Fruit fly (Drosophila melanogaster) whole organism, embryonic: ENCODE data around the gene Zn72D.

ENCODE experiments used
- ATbp ChIP-seq: fragments of 200-800 bp; sonication (Bioruptor generic); optimal IDR thresholded peaks from 2 replicates; lab custom pipeline; 2017; ENCODE audit warnings: missing biosample characterization, mild to moderate bottlenecking, missing genetic modification characterization, missing genetic modification reagents
- Ada2b ChIP-seq: fragments of 200-800 bp; sonication (Bioruptor generic); IDR thresholded peaks from 2 replicates; pipeline ENCODE4 v1.3.6; 2022; ENCODE audit warnings: missing biosample characterization, missing genetic modification characterization
- B-H1 ChIP-seq: fragments of 200-800 bp; sonication (Bioruptor generic); IDR thresholded peaks from 3 replicates; pipeline ENCODE4 v1.3.6; 2022; ENCODE audit warnings: missing biosample characterization, missing genetic modification characterization
- CG10366 ChIP-seq: fragments of 200-800 bp; sonication (Bioruptor generic); IDR thresholded peaks from 2 replicates; pipeline ENCODE4 v1.3.6; 2022; ENCODE audit warnings: missing biosample characterization, missing genetic modification characterization
- CG10654 ChIP-seq: fragments of 200-800 bp; sonication (Bioruptor generic); optimal IDR thresholded peaks from 2 replicates; lab custom pipeline; 2016; ENCODE audit warnings: missing biosample characterization, missing genetic modification characterization
- CG10979 ChIP-seq: fragments of 200-800 bp; sonication (Bioruptor generic); optimal IDR thresholded peaks from 2 replicates; lab custom pipeline; 2018; ENCODE audit warnings: missing biosample characterization, mild to moderate bottlenecking, missing genetic modification characterization, moderate library complexity
- CG12236 ChIP-seq: fragments of 200-800 bp; sonication (Bioruptor generic); optimal IDR thresholded peaks from 2 replicates; lab custom pipeline; 2016; ENCODE audit warnings: missing biosample characterization, missing genetic modification characterization
- CG15073 ChIP-seq: fragments of 200-800 bp; sonication (Bioruptor generic); optimal IDR thresholded peaks from 2 replicates; lab custom pipeline; 2016; ENCODE audit warnings: missing biosample characterization, missing genetic modification characterization
- CG1647 ChIP-seq: fragments of 200-800 bp; sonication (Bioruptor generic); optimal IDR thresholded peaks from 3 replicates; lab custom pipeline; 2016; ENCODE audit warnings: missing biosample characterization, missing genetic modification characterization
- CG31365 ChIP-seq: fragments of 200-800 bp; sonication (Bioruptor generic); optimal IDR thresholded peaks from 2 replicates; lab custom pipeline; 2018; ENCODE audit warnings: missing biosample characterization, mild to moderate bottlenecking, missing genetic modification characterization
- CG31388 ChIP-seq: fragments of 200-800 bp; sonication (Bioruptor generic); optimal IDR thresholded peaks from 2 replicates; lab custom pipeline; 2016; ENCODE audit warnings: missing biosample characterization, missing genetic modification characterization
- CG33213 ChIP-seq: fragments of 200-800 bp; sonication (Bioruptor generic); optimal IDR thresholded peaks from 3 replicates; lab custom pipeline; 2016; ENCODE audit warnings: missing biosample characterization, missing genetic modification characterization
- CG42726 ChIP-seq: fragments of 200-800 bp; sonication (Bioruptor generic); IDR thresholded peaks from 2 replicates; pipeline ENCODE4 v1.3.6; 2022; ENCODE audit warnings: missing biosample characterization, missing genetic modification characterization; ENCODE audit not compliant: partially characterized antibody
- CG43689 ChIP-seq: fragments of 200-800 bp; sonication (Bioruptor generic); IDR thresholded peaks from 2 replicates; pipeline ENCODE4 v1.3.6; 2022; ENCODE audit warnings: missing biosample characterization, missing genetic modification characterization
- CG4404 ChIP-seq: fragments of 200-800 bp; sonication (Bioruptor generic); IDR thresholded peaks from 2 replicates; pipeline ENCODE4 v1.3.6; 2022; ENCODE audit warnings: missing biosample characterization, missing genetic modification characterization
- CG4424 ChIP-seq: fragments of 200-800 bp; sonication (Bioruptor generic); optimal IDR thresholded peaks from 3 replicates; lab custom pipeline; 2016; ENCODE audit warnings: missing biosample characterization, missing genetic modification characterization
- CG4820 ChIP-seq: fragments of 200-800 bp; sonication (Bioruptor generic); optimal IDR thresholded peaks from 3 replicates; lab custom pipeline; 2016; ENCODE audit warnings: missing biosample characterization, missing genetic modification characterization
- CG6175 ChIP-seq: fragments of 200-800 bp; sonication (Bioruptor generic); IDR thresholded peaks from 3 replicates; pipeline ENCODE4 v1.3.6; 2022; ENCODE audit warnings: missing biosample characterization, missing genetic modification characterization
- CG6765 ChIP-seq: fragments of 200-800 bp; sonication (Bioruptor generic); optimal IDR thresholded peaks from 3 replicates; lab custom pipeline; 2017; ENCODE audit warnings: missing biosample characterization, mild to moderate bottlenecking, missing genetic modification characterization
- CG8089 ChIP-seq: fragments of 200-800 bp; sonication (Bioruptor generic); optimal IDR thresholded peaks from 3 replicates; lab custom pipeline; 2016; ENCODE audit warnings: missing biosample characterization, missing genetic modification characterization
- CG9609 ChIP-seq: fragments of 200-800 bp; sonication (Bioruptor generic); optimal IDR thresholded peaks from 3 replicates; lab custom pipeline; 2016; ENCODE audit warnings: missing biosample characterization, missing genetic modification characterization
- CG9876 ChIP-seq: fragments of 200-800 bp; sonication (Bioruptor generic); optimal IDR thresholded peaks from 2 replicates; lab custom pipeline; 2016; ENCODE audit warnings: missing biosample characterization, missing genetic modification characterization
- CG9932 ChIP-seq: fragments of 200-800 bp; sonication (Bioruptor generic); IDR thresholded peaks from 2 replicates; pipeline ENCODE4 v1.3.6; 2022; ENCODE audit warnings: missing biosample characterization, missing genetic modification characterization
- CkIIα-i1 ChIP-seq: fragments of 200-800 bp; sonication (Bioruptor generic); IDR thresholded peaks from 2 replicates; pipeline ENCODE4 v1.3.6; 2022; ENCODE audit warnings: missing biosample characterization, missing genetic modification characterization
- CrebB ChIP-seq: fragments of 200-800 bp; sonication (Bioruptor generic); optimal IDR thresholded peaks from 3 replicates; lab custom pipeline; 2018; ENCODE audit warnings: missing biosample characterization, mild to moderate bottlenecking, missing genetic modification characterization
- Dfd ChIP-seq, 2 experiments: fragments of >200 bp; optimal IDR thresholded peaks; 2 replicates each; lab custom pipeline; 2017; ENCODE audit warnings: missing biosample characterization in 2 of 2, missing genetic modification characterization in 2 of 2
- H2.0 ChIP-seq: fragments of 200-800 bp; sonication (Bioruptor generic); IDR thresholded peaks from 2 replicates; pipeline ENCODE4 v1.3.6; 2022; ENCODE audit warnings: missing biosample characterization, missing genetic modification characterization
- HLH4C ChIP-seq: fragments of 200-800 bp; sonication (Bioruptor generic); IDR thresholded peaks from 3 replicates; pipeline ENCODE4 v1.3.6; 2022; ENCODE audit warnings: missing biosample characterization, missing genetic modification characterization; ENCODE audit not compliant: partially characterized antibody
- Hand ChIP-seq: fragments of 200-800 bp; sonication (Bioruptor generic); optimal IDR thresholded peaks from 2 replicates; lab custom pipeline; 2017; ENCODE audit warnings: mild to moderate bottlenecking, missing biosample characterization, missing genetic modification reagents, missing genetic modification characterization
- MBD-R2 ChIP-seq: fragments of 200-800 bp; sonication (Bioruptor generic); IDR thresholded peaks from 2 replicates; pipeline ENCODE4 v1.3.6; 2022; ENCODE audit warnings: missing biosample characterization, missing genetic modification characterization
- NC2β ChIP-seq: fragments of 200-800 bp; sonication (Bioruptor generic); optimal IDR thresholded peaks from 2 replicates; lab custom pipeline; 2016; ENCODE audit warnings: missing biosample characterization, missing genetic modification characterization
- NFAT ChIP-seq: fragments of 200-800 bp; sonication (Bioruptor generic); IDR thresholded peaks from 2 replicates; pipeline ENCODE4 v1.3.6; 2022; ENCODE audit warnings: missing biosample characterization, missing genetic modification characterization
- Nf-YB ChIP-seq: fragments of 200-800 bp; sonication (Bioruptor generic); optimal IDR thresholded peaks from 3 replicates; lab custom pipeline; 2019; ENCODE audit warnings: missing biosample characterization, mild to moderate bottlenecking, missing genetic modification characterization, moderate library complexity
- Oli ChIP-seq: fragments of 200-800 bp; sonication (Bioruptor generic); optimal IDR thresholded peaks from 2 replicates; lab custom pipeline; 2018; ENCODE audit warnings: missing biosample characterization, mild to moderate bottlenecking, missing genetic modification characterization, moderate library complexity
- Rx ChIP-seq: fragments of 200-800 bp; sonication (Bioruptor generic); IDR thresholded peaks from 2 replicates; pipeline ENCODE4 v1.3.6; 2022; ENCODE audit warnings: missing biosample characterization, missing genetic modification characterization
- cato ChIP-seq: fragments of 200-800 bp; sonication (Bioruptor generic); optimal IDR thresholded peaks from 2 replicates; lab custom pipeline; 2016; ENCODE audit warnings: missing biosample characterization, missing genetic modification characterization, borderline replicate concordance
- cg ChIP-seq: fragments of 200-800 bp; sonication (Bioruptor generic); optimal IDR thresholded peaks from 3 replicates; lab custom pipeline; 2019; ENCODE audit warnings: missing biosample characterization, mild to moderate bottlenecking, missing genetic modification characterization, moderate library complexity
- dimm ChIP-seq: fragments of 200-800 bp; sonication (Bioruptor generic); IDR thresholded peaks from 2 replicates; pipeline ENCODE4 v1.3.6; 2022; ENCODE audit warnings: missing biosample characterization, missing genetic modification characterization
- dm ChIP-seq: fragments of 200-800 bp; sonication (Bioruptor generic); optimal IDR thresholded peaks from 3 replicates; lab custom pipeline; 2016; ENCODE audit warnings: missing biosample characterization, missing genetic modification characterization
- dpn ChIP-seq, 2 experiments: fragments of 200-800 bp; sonication (Bioruptor generic); optimal IDR thresholded peaks; 3 replicates each; lab custom pipeline; 2016; ENCODE audit warnings: missing biosample characterization in 2 of 2, missing genetic modification characterization in 2 of 2
- emc ChIP-seq: fragments of 200-800 bp; sonication (Bioruptor generic); optimal IDR thresholded peaks from 2 replicates; lab custom pipeline; 2016; ENCODE audit warnings: missing biosample characterization, missing genetic modification characterization
- fd102C ChIP-seq: fragments of 200-800 bp; sonication (Bioruptor generic); optimal IDR thresholded peaks from 2 replicates; lab custom pipeline; 2018; ENCODE audit warnings: missing biosample characterization, mild to moderate bottlenecking, missing genetic modification characterization, moderate library complexity
- gce ChIP-seq: fragments of 200-800 bp; sonication (Bioruptor generic); IDR thresholded peaks from 3 replicates; pipeline ENCODE4 v1.3.6; 2022; ENCODE audit warnings: missing biosample characterization, missing genetic modification characterization
- gsb ChIP-seq: fragments of 200-800 bp; sonication (Bioruptor generic); IDR thresholded peaks from 2 replicates; pipeline ENCODE4 v1.3.6; 2022; ENCODE audit warnings: missing biosample characterization, missing genetic modification characterization
- h ChIP-seq: fragments of >200 bp; optimal IDR thresholded peaks from 2 replicates; lab custom pipeline; 2017
- pan ChIP-seq, 4 experiments: fragments of >200 bp in 3 of 4; fragments of 200-800 bp in 1 of 4; sonication (Bioruptor generic) in 1 of 4; optimal IDR thresholded peaks in 3 of 4; IDR thresholded peaks in 1 of 4; 2 replicates each; pipeline versions ENCODE4 v1.3.6 to Lab custom; 2017 to 2022; ENCODE audit warnings: missing biosample characterization in 2 of 4, missing genetic modification characterization in 2 of 4, mixed read lengths in 1 of 4
- sd ChIP-seq: fragments of 200-800 bp; sonication (Bioruptor generic); optimal IDR thresholded peaks from 3 replicates; lab custom pipeline; 2018; ENCODE audit warnings: missing biosample characterization, mild to moderate bottlenecking, missing genetic modification characterization, moderate library complexity
- slou ChIP-seq: fragments of 200-800 bp; sonication (Bioruptor generic); optimal IDR thresholded peaks from 3 replicates; lab custom pipeline; 2016; ENCODE audit warnings: missing biosample characterization, missing genetic modification characterization
- trem ChIP-seq: fragments of 200-800 bp; optimal IDR thresholded peaks from 3 replicates; lab custom pipeline; 2019; ENCODE audit warnings: missing biosample characterization, mild to moderate bottlenecking, missing genetic modification characterization, moderate library complexity
- zfh2 ChIP-seq: fragments of 200-800 bp; sonication (Bioruptor generic); optimal IDR thresholded peaks from 2 replicates; lab custom pipeline; 2016; ENCODE audit warnings: missing biosample characterization, missing genetic modification characterization

Zn72D gene

DNA sequence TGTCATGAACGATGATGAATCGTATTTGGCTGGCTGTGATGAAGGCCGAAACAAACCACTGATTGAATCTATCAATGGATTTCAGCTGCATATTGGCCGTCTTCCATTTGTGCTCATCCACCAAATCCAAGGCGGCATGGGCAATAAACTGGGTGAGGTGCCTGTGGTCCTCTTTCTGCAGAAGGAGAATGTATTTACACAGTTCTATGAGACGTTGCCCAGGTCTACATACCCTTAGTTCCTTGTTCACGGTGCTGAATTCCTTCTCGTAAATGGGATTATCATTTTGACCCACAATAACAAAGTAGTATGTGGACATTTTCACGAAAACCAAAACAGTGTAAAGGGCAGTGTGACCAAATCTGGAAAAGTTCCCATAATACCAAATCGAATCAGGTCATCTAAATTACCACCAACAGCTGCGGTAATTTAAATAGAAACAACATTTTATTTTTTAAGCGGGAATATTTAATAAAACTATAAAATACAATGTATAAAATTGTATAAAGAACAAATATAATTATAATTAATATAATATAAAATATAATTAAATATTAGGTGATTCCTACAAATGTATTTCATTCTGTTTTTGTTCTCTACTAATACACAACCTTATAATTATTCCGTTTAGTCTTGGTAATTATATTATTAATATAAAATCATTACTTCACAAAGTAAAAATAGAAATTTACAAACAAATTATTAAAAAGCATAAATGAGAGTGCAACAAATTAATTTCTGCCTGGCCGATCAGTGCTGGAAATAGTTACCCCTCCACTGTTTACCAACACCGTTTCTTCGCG lies 19.0 kb upstream of the Zn72D start, which contains the start of the genes Trs20 and elg1 (continued):
- TF ChIP-seq Nf-YB (GFP tag; lab: Kevin White, UChicago) (peak; percentile 54), CG15073 (GFP tag; lab: Kevin White, UChicago) (no peak), ATbp (GFP tag; lab: Kevin White, UChicago) (no peak), MBD-R2 (GFP tag; lab: Robert Waterston, UW) (peak; percentile 66), CG8089 (GFP tag; lab: Kevin White, UChicago) (no peak), CG9609 (GFP tag; lab: Kevin White, UChicago) (no peak), CG6765 (GFP tag; lab: Kevin White, UChicago) (peak; percentile 27), NFAT (GFP tag; lab: Robert Waterston, UW) (peak; percentile 48; the same call in 1 of the 2 replicates), zfh2 (GFP tag; lab: Kevin White, UChicago) (peak; percentile 10), CG4424 (peak; percentile 43), Hand (GFP tag; lab: Kevin White, UChicago) (peak; percentile 11), emc (GFP tag; lab: Kevin White, UChicago) (no peak), CG42726 (GFP tag; lab: Robert Waterston, UW) (no peak), Ada2b (GFP tag; lab: Robert Waterston, UW) (no peak), CG10366 (GFP tag; lab: Robert Waterston, UW) (no peak; the same call in 1 of the 2 replicates), CG31388 (GFP tag; lab: Kevin White, UChicago) (no peak), CG9932 (GFP tag; lab: Robert Waterston, UW) (peak; percentile 62), CG6175 (GFP tag; lab: Robert Waterston, UW) (no peak), CG43689 (GFP tag; lab: Robert Waterston, UW) (no peak), cato (GFP tag; lab: Kevin White, UChicago) (peak; percentile 15), slou (GFP tag; lab: Kevin White, UChicago) (no peak), dimm (GFP tag; lab: Robert Waterston, UW) (no peak), gsb (GFP tag; lab: Robert Waterston, UW) (no peak), fd102C (GFP tag; lab: Kevin White, UChicago) (no peak), h (lab: Kevin White, UChicago) (no peak), Dfd (GFP tag; optimal IDR thresholded peaks at IDR 0.05; lab: Kevin White, UChicago) (no peak), CG9876 (GFP tag; lab: Kevin White, UChicago) (no peak), cg (GFP tag; lab: Kevin White, UChicago) (no peak), pan (optimal IDR thresholded peaks at IDR 0.05; lab: Kevin White, UChicago) (no peak), pan (GFP tag; optimal IDR thresholded peaks at IDR 0.05 in 1 of 2, IDR thresholded peaks at IDR 0.05 in 1 of 2) (peak in 1 of 2 experiments; percentile 11), CG12236 (GFP tag; lab: Kevin White, UChicago) (no peak), Oli (tag; lab: Kevin White, UChicago) (peak; percentile 53), CG4404 (GFP tag; lab: Robert Waterston, UW) (0 out of 2 replicates have a peak, but pooled peaks have one; percentile 27), B-H1 (GFP tag; lab: Robert Waterston, UW) (no peak), trem (tag; lab: Kevin White, UChicago) (peak; percentile 56), CkIIα-i1 (GFP tag; lab: Robert Waterston, UW) (no peak), CG10654 (GFP tag; lab: Kevin White, UChicago) (peak; percentile 44), NC2β (no peak), CG1647 (GFP tag; lab: Kevin White, UChicago) (no peak), dpn (GFP tag; optimal IDR thresholded peaks at IDR 0.05; lab: Kevin White, UChicago) (peak; percentile 2 to 35), CG4820 (GFP tag; lab: Kevin White, UChicago) (no peak), H2.0 (GFP tag; lab: Robert Waterston, UW) (no peak; the same call in 1 of the 2 replicates), dm (GFP tag; lab: Kevin White, UChicago) (no peak), Rx (GFP tag; lab: Robert Waterston, UW) (no peak), CrebB (no peak), HLH4C (no peak), sd (tag; lab: Kevin White, UChicago) (peak; percentile 37), CG31365 (tag; lab: Kevin White, UChicago) (no peak), CG33213 (GFP tag; lab: Kevin White, UChicago) (no peak), CG10979 (tag; lab: Kevin White, UChicago) (peak; percentile 65), gce (no peak)
